Worm (Caenorhabditis elegans) whole organism, L1 larva: ENCODE measurements around the gene srsx-28.

Experiments
- C34B4.2 ChIP-seq: sonication (generic microtip); optimal IDR thresholded peaks from 2 replicates; lab custom pipeline; 2017; ENCODE audit warnings: mild to moderate bottlenecking, missing genetic modification characterization, missing compliant biosample characterization
- F16B12.6 ChIP-seq: fragments of 150-350 bp; optimal IDR thresholded peaks from 2 replicates; lab custom pipeline; 2014; ENCODE audit warnings: missing biosample characterization, missing genetic modification characterization
- aha-1 ChIP-seq: fragments of 150-350 bp; optimal IDR thresholded peaks from 2 replicates; lab custom pipeline; 2014; ENCODE audit warnings: missing biosample characterization, missing genetic modification characterization
- alr-1 ChIP-seq: fragments of 200-800 bp; sonication (Bioruptor generic); optimal IDR thresholded peaks from 2 replicates; lab custom pipeline; 2018; ENCODE audit warnings: borderline replicate concordance, mild to moderate bottlenecking, missing genetic modification characterization, missing compliant biosample characterization
- aly-2 ChIP-seq: fragments of 150-350 bp; optimal IDR thresholded peaks from 2 replicates; lab custom pipeline; 2014; ENCODE audit warnings: missing biosample characterization, missing genetic modification characterization
- ama-1 ChIP-seq: fragments of 150-350 bp; optimal IDR thresholded peaks from 2 replicates; lab custom pipeline; 2014
- blmp-1 ChIP-seq: fragments of 150-350 bp; optimal IDR thresholded peaks from 2 replicates; lab custom pipeline; 2014; ENCODE audit warnings: missing biosample characterization, missing genetic modification characterization
- ceh-63 ChIP-seq: fragments of 200-800 bp; sonication (Bioruptor generic); optimal IDR thresholded peaks from 2 replicates; lab custom pipeline; 2018; ENCODE audit warnings: mild to moderate bottlenecking, missing genetic modification characterization, missing compliant biosample characterization
- ceh-82 ChIP-seq, 3 experiments: fragments of 150-350 bp in 1 of 3; sonication (generic microtip) in 2 of 3; optimal IDR thresholded peaks; 2 replicates each; lab custom pipeline; 2014 to 2017; ENCODE audit warnings: missing biosample characterization in 3 of 3, missing genetic modification characterization in 3 of 3
- ces-1 ChIP-seq: fragments of 150-350 bp; optimal IDR thresholded peaks from 2 replicates; lab custom pipeline; 2014; ENCODE audit warnings: missing biosample characterization, missing genetic modification reagents, missing genetic modification characterization
- egl-13 ChIP-seq: sonication (generic microtip); optimal IDR thresholded peaks from 2 replicates; lab custom pipeline; 2016; ENCODE audit warnings: missing genotype, missing genetic modification reagents, missing genetic modification characterization, missing compliant biosample characterization
- egl-27 ChIP-seq, 2 experiments: fragments of 150-350 bp in 1 of 2; sonication (generic microtip); optimal IDR thresholded peaks; 3 replicates each; lab custom pipeline; 2017 to 2018; ENCODE audit warnings: missing biosample characterization in 2 of 2, missing genetic modification characterization in 2 of 2, missing genetic modification reagents in 2 of 2
- elt-2 ChIP-seq: sonication (generic microtip); optimal IDR thresholded peaks from 2 replicates; lab custom pipeline; 2016; ENCODE audit warnings: missing genetic modification characterization, mild to moderate bottlenecking, inconsistent platforms, missing compliant biosample characterization, missing genetic modification reagents
- fkh-4 ChIP-seq: sonication (generic microtip); optimal IDR thresholded peaks from 2 replicates; lab custom pipeline; 2016; ENCODE audit warnings: missing compliant biosample characterization, missing genetic modification characterization, borderline replicate concordance
- fos-1 ChIP-seq: fragments of 150-350 bp; optimal IDR thresholded peaks from 2 replicates; lab custom pipeline; 2014; ENCODE audit warnings: missing biosample characterization, missing genetic modification characterization
- grh-1 ChIP-seq: fragments of 200-800 bp; sonication (Bioruptor generic); IDR thresholded peaks from 2 replicates; pipeline ENCODE4 v1.3.6; 2022; ENCODE audit warnings: missing genetic modification reagents, missing genetic modification characterization, missing compliant biosample characterization
- hlh-17 ChIP-seq: fragments of 200-800 bp; sonication (Bioruptor generic); optimal IDR thresholded peaks from 2 replicates; lab custom pipeline; 2018; ENCODE audit warnings: missing genetic modification characterization, mild to moderate bottlenecking, missing compliant biosample characterization, moderate library complexity, borderline replicate concordance
- isw-1 ChIP-seq: fragments of 200-800 bp; sonication (Bioruptor generic); IDR thresholded peaks from 2 replicates; pipeline ENCODE4 v1.3.6; 2022; ENCODE audit warnings: missing genetic modification characterization, missing compliant biosample characterization
- lin-35 ChIP-seq, 2 experiments: fragments of 150-350 bp; optimal IDR thresholded peaks; 2 replicates each; lab custom pipeline; 2014; ENCODE audit warnings: missing biosample characterization in 2 of 2, missing genetic modification characterization in 2 of 2, missing genetic modification reagents in 2 of 2
- lin-39 ChIP-seq: fragments of 150-350 bp; optimal IDR thresholded peaks from 2 replicates; lab custom pipeline; 2014; ENCODE audit warnings: missing biosample characterization, missing genetic modification reagents, missing genetic modification characterization
- lsy-2 ChIP-seq, 2 experiments: fragments of 150-350 bp; optimal IDR thresholded peaks; 2 replicates each; lab custom pipeline; 2014; ENCODE audit warnings: missing biosample characterization in 2 of 2, missing genetic modification characterization in 2 of 2
- mab-9 ChIP-seq: fragments of 200-800 bp; sonication (Bioruptor generic); IDR thresholded peaks from 2 replicates; pipeline ENCODE4 v1.3.6; 2022; ENCODE audit warnings: missing genetic modification reagents, missing genetic modification characterization, missing compliant biosample characterization
- mef-2 ChIP-seq: fragments of 150-350 bp; optimal IDR thresholded peaks from 2 replicates; lab custom pipeline; 2014; ENCODE audit warnings: missing biosample characterization, missing genetic modification characterization
- mep-1 ChIP-seq: fragments of 150-350 bp; optimal IDR thresholded peaks from 2 replicates; lab custom pipeline; 2014; ENCODE audit warnings: missing biosample characterization, missing genetic modification characterization
- nhr-28 ChIP-seq: fragments of 150-350 bp; optimal IDR thresholded peaks from 2 replicates; lab custom pipeline; 2014; ENCODE audit warnings: missing biosample characterization, missing genetic modification characterization
- nhr-47 ChIP-seq: sonication (generic microtip); optimal IDR thresholded peaks from 2 replicates; lab custom pipeline; 2016; ENCODE audit warnings: mild to moderate bottlenecking, missing genetic modification characterization, moderate library complexity, missing compliant biosample characterization
- nhr-71 ChIP-seq: sonication (generic microtip); optimal IDR thresholded peaks from 2 replicates; lab custom pipeline; 2016; ENCODE audit warnings: mild to moderate bottlenecking, missing genetic modification characterization, moderate library complexity, missing compliant biosample characterization
- nhr-77 ChIP-seq: fragments of 150-350 bp; optimal IDR thresholded peaks from 2 replicates; lab custom pipeline; 2014; ENCODE audit warnings: missing biosample characterization, missing genetic modification characterization
- nhr-84 ChIP-seq: sonication (generic microtip); optimal IDR thresholded peaks from 2 replicates; lab custom pipeline; 2017; ENCODE audit warnings: missing biosample characterization, missing genetic modification characterization
- nhr-90 ChIP-seq: sonication (generic microtip); optimal IDR thresholded peaks from 2 replicates; lab custom pipeline; 2016; ENCODE audit warnings: mild to moderate bottlenecking, missing genetic modification characterization, missing compliant biosample characterization; ENCODE audit not compliant: poor library complexity
- pag-3 ChIP-seq: sonication (generic microtip); optimal IDR thresholded peaks from 2 replicates; lab custom pipeline; 2017; ENCODE audit warnings: missing genetic modification characterization, mild to moderate bottlenecking, missing compliant biosample characterization, antibody characterized with exemption, borderline replicate concordance; ENCODE audit not compliant: insufficient read depth
- rnt-1 ChIP-seq: sonication (generic microtip); optimal IDR thresholded peaks from 2 replicates; lab custom pipeline; 2016; ENCODE audit warnings: mild to moderate bottlenecking, missing genetic modification characterization, moderate library complexity, missing compliant biosample characterization
- snpc-4 ChIP-seq: fragments of 150-350 bp; optimal IDR thresholded peaks from 2 replicates; lab custom pipeline; 2014; ENCODE audit warnings: missing biosample characterization, missing genetic modification characterization
- sox-4 ChIP-seq: sonication (generic microtip); optimal IDR thresholded peaks from 2 replicates; lab custom pipeline; 2016; ENCODE audit warnings: missing genetic modification characterization, missing compliant biosample characterization
- sptf-1 ChIP-seq: fragments of 150-350 bp; optimal IDR thresholded peaks from 2 replicates; lab custom pipeline; 2014; ENCODE audit warnings: missing biosample characterization, missing genetic modification characterization
- tlp-1 ChIP-seq: fragments of 150-350 bp; optimal IDR thresholded peaks from 2 replicates; lab custom pipeline; 2014; ENCODE audit warnings: missing biosample characterization, missing genetic modification characterization
- zip-4 ChIP-seq: fragments of 200-800 bp; sonication (Bioruptor generic); optimal IDR thresholded peaks from 2 replicates; lab custom pipeline; 2018; ENCODE audit warnings: mild to moderate bottlenecking, missing genetic modification characterization, moderate library complexity, missing compliant biosample characterization

srsx-28 gene

ce11 chrV:10158528-10158927 lies 6.2 kb downstream of the srsx-28 start, which contains the start of gene srsx-30:
TSS of gene srsx-30 (plus strand) at chrV:10158828.
- TF ChIP-seq lin-39 (tag; lab: Kevin White, UChicago) (no peak), grh-1 (no peak), sptf-1 (no peak), mab-9 (GFP tag; lab: Robert Waterston, UW) (no peak), tlp-1 (tag; lab: Kevin White, UChicago) (no peak), rnt-1 (tag; lab: Kevin White, UChicago) (no peak), ces-1 (GFP tag; lab: Kevin White, UChicago) (no peak), nhr-90 (no peak), egl-27 (tag; optimal IDR thresholded peaks at IDR 0.05; lab: Kevin White, UChicago) (no peak), ceh-63 (no peak), sox-4 (tag; lab: Kevin White, UChicago) (no peak), C34B4.2 (tag; lab: Kevin White, UChicago) (no peak), nhr-28 (tag; lab: Kevin White, UChicago) (no peak), nhr-84 (tag; lab: Kevin White, UChicago) (no peak), lsy-2 (tag; optimal IDR thresholded peaks at IDR 0.05; lab: Kevin White, UChicago) (no peak), isw-1 (GFP tag; lab: Robert Waterston, UW) (no peak), fos-1 (tag; lab: Kevin White, UChicago) (no peak), ama-1 (lab: Kevin White, UChicago) (no peak), hlh-17 (no peak), nhr-77 (tag; lab: Kevin White, UChicago) (no peak)

ce11 chrV:10159972-10160371 lies 7.6 kb downstream of the srsx-28 start:
- TF ChIP-seq elt-2 (tag; lab: Kevin White, UChicago) (peak; percentile 65), F16B12.6 (no peak)

- TF ChIP-seq elt-2 (tag; lab: Kevin White, UChicago) (peak; percentile 59), nhr-47 (tag; lab: Kevin White, UChicago) (no peak), lin-35 (GFP tag; optimal IDR thresholded peaks at IDR 0.05; lab: Kevin White, UChicago) (peak in 1 of 2 experiments; percentile 12), mep-1 (no peak), mef-2 (no peak), zip-4 (GFP tag; lab: Kevin White, UChicago) (no peak)
Measured at ce11 chrV:10160954-10161353, 8.6 kb downstream of the srsx-28 start, which contains the start of gene C51E3.10. TSS of gene C51E3.10 (minus strand) at chrV:10161134.

ce11 chrV:10166368-10166767 lies 14.0 kb downstream of the srsx-28 start, which contains the start of gene C51E3.6:
TSS of gene C51E3.6 (minus strand) at chrV:10166468.
- TF ChIP-seq ceh-82 (tag; optimal IDR thresholded peaks at IDR 0.05; lab: Kevin White, UChicago) (no peak), alr-1 (tag; lab: Kevin White, UChicago) (no peak), fkh-4 (tag; lab: Kevin White, UChicago) (no peak), nhr-77 (tag; lab: Kevin White, UChicago) (no peak), zip-4 (GFP tag; lab: Kevin White, UChicago) (no peak)

- TF ChIP-seq snpc-4 (tag; lab: Kevin White, UChicago) (no peak), nhr-90 (no peak), nhr-77 (tag; lab: Kevin White, UChicago) (no peak), ces-1 (GFP tag; lab: Kevin White, UChicago) (no peak), ceh-63 (no peak), zip-4 (GFP tag; lab: Kevin White, UChicago) (no peak), aha-1 (tag; lab: Kevin White, UChicago) (no peak), nhr-47 (tag; lab: Kevin White, UChicago) (peak; percentile 41), nhr-71 (tag; lab: Kevin White, UChicago) (peak; percentile 13), blmp-1 (tag; lab: Kevin White, UChicago) (no peak), nhr-84 (tag; lab: Kevin White, UChicago) (no peak), pag-3 (no peak), egl-13 (no peak), aly-2 (tag; lab: Kevin White, UChicago) (peak; percentile 34), lsy-2 (tag; optimal IDR thresholded peaks at IDR 0.05; lab: Kevin White, UChicago) (peak in 1 of 2 experiments; percentile 16)
Measured at ce11 chrV:10168870-10169269, 16.5 kb downstream of the srsx-28 start.
